Worm (Caenorhabditis elegans): Measurements from ENCODE around the gene lips-7.

DNA sequence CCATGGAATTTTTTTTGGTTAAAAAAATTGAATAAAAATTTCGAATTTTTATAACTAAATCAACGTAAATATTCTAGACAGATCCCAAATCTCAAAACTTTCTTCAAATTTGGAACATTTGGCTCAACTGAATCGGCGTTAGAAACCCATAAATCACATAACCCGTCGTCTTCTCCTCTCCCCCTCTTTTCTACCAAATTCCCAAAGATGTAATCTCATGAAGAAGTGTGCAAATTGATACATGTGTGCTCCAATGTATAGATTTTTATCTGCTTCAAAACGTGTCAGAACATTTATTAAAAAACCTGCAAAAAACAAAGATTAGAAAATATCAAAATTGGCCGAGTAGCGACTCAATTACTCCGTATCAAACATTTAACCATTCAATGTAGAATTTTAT lies 39.0 kb upstream of the lips-7 start:
- no peak for TF ChIP-seq unc-62 (GFP tag; optimal IDR thresholded peaks at IDR 0.05)
- no peak for TF ChIP-seq lin-13 (tag; optimal IDR thresholded peaks at IDR 0.05)
- TF ChIP-seq elt-3 (tag; optimal IDR thresholded peaks at IDR 0.05) = no peak
- no peak for TF ChIP-seq lsy-2 (tag; optimal IDR thresholded peaks at IDR 0.05)
- no peak for TF ChIP-seq pha-4 (tag; optimal IDR thresholded peaks at IDR 0.05)
- no peak for TF ChIP-seq elt-1 (tag; optimal IDR thresholded peaks at IDR 0.05; ENCODE audit: borderline replicate concordance, insufficient read depth)
- no peak for TF ChIP-seq cnd-1 (tag; optimal IDR thresholded peaks at IDR 0.05)
- TF ChIP-seq snpc-4 (tag; optimal IDR thresholded peaks at IDR 0.05) = no peak
- no peak for TF ChIP-seq nhr-12 (tag; optimal IDR thresholded peaks at IDR 0.05)
- no peak for TF ChIP-seq nhr-28 (tag; optimal IDR thresholded peaks at IDR 0.05)
- TF ChIP-seq flh-1 (GFP tag; optimal IDR thresholded peaks at IDR 0.05) = no peak
- TF ChIP-seq nhr-237 (tag; optimal IDR thresholded peaks at IDR 0.05) = no peak

All from whole organism, mixed stage, embryonic.